Worm (Caenorhabditis elegans) whole organism, L1 larva: ENCODE results near the gene dmd-7.

Experiments used
- C16A3.4 ChIP-seq: fragments of 150-350 bp; optimal IDR thresholded peaks from 2 replicates; lab custom pipeline; 2014; ENCODE audit warnings: missing biosample characterization, missing genetic modification characterization
- aly-2 ChIP-seq: fragments of 150-350 bp; optimal IDR thresholded peaks from 2 replicates; lab custom pipeline; 2014; ENCODE audit warnings: missing biosample characterization, missing genetic modification characterization
- ama-1 ChIP-seq: fragments of 150-350 bp; optimal IDR thresholded peaks from 2 replicates; lab custom pipeline; 2014
- blmp-1 ChIP-seq: fragments of 150-350 bp; optimal IDR thresholded peaks from 2 replicates; lab custom pipeline; 2014; ENCODE audit warnings: missing biosample characterization, missing genetic modification characterization
- ceh-82 ChIP-seq, 3 experiments: fragments of 150-350 bp in 1 of 3; sonication (generic microtip) in 2 of 3; optimal IDR thresholded peaks; 2 replicates each; lab custom pipeline; 2014 to 2017; ENCODE audit warnings: missing biosample characterization in 3 of 3, missing genetic modification characterization in 3 of 3
- ceh-90 ChIP-seq: sonication (generic microtip); optimal IDR thresholded peaks from 2 replicates; lab custom pipeline; 2016; ENCODE audit warnings: missing genetic modification characterization, missing compliant biosample characterization
- efl-1 ChIP-seq, 4 experiments: fragments of 150-350 bp; optimal IDR thresholded peaks in 3 of 4; peaks in 1 of 4; 1 replicate in 1 of 4; 2 replicates in 3 of 4; lab custom pipeline; 2014; ENCODE audit warnings: missing biosample characterization in 2 of 4, missing genetic modification characterization in 2 of 4, missing genetic modification reagents in 2 of 4
- efl-3 ChIP-seq: fragments of 200-800 bp; sonication (Bioruptor generic); optimal IDR thresholded peaks from 2 replicates; lab custom pipeline; 2018; ENCODE audit warnings: mild to moderate bottlenecking, missing genetic modification characterization, missing compliant biosample characterization
- egl-13 ChIP-seq: sonication (generic microtip); optimal IDR thresholded peaks from 2 replicates; lab custom pipeline; 2016; ENCODE audit warnings: missing genotype, missing genetic modification reagents, missing genetic modification characterization, missing compliant biosample characterization
- egl-27 ChIP-seq, 2 experiments: fragments of 150-350 bp in 1 of 2; sonication (generic microtip); optimal IDR thresholded peaks; 3 replicates each; lab custom pipeline; 2017 to 2018; ENCODE audit warnings: missing biosample characterization in 2 of 2, missing genetic modification characterization in 2 of 2, missing genetic modification reagents in 2 of 2
- elt-2 ChIP-seq: sonication (generic microtip); optimal IDR thresholded peaks from 2 replicates; lab custom pipeline; 2016; ENCODE audit warnings: missing genetic modification characterization, mild to moderate bottlenecking, inconsistent platforms, missing compliant biosample characterization, missing genetic modification reagents
- elt-3 ChIP-seq, 6 experiments: fragments of 150-350 bp in 1 of 6; sonication (generic microtip); optimal IDR thresholded peaks; 2 replicates each; lab custom pipeline; 2017 to 2018; ENCODE audit warnings: missing biosample characterization in 6 of 6, missing genetic modification characterization in 6 of 6, inconsistent platforms in 1 of 6
- ets-5 ChIP-seq: fragments of 200-800 bp; sonication (Bioruptor generic); IDR thresholded peaks from 2 replicates; pipeline ENCODE4 v1.3.6; 2022; ENCODE audit warnings: missing genetic modification characterization, missing compliant biosample characterization
- fos-1 ChIP-seq: fragments of 150-350 bp; optimal IDR thresholded peaks from 2 replicates; lab custom pipeline; 2014; ENCODE audit warnings: missing biosample characterization, missing genetic modification characterization
- grh-1 ChIP-seq: fragments of 200-800 bp; sonication (Bioruptor generic); IDR thresholded peaks from 2 replicates; pipeline ENCODE4 v1.3.6; 2022; ENCODE audit warnings: missing genetic modification reagents, missing genetic modification characterization, missing compliant biosample characterization
- hlh-17 ChIP-seq: fragments of 200-800 bp; sonication (Bioruptor generic); optimal IDR thresholded peaks from 2 replicates; lab custom pipeline; 2018; ENCODE audit warnings: missing genetic modification characterization, mild to moderate bottlenecking, missing compliant biosample characterization, moderate library complexity, borderline replicate concordance
- hpl-2 ChIP-seq: fragments of 150-350 bp; optimal IDR thresholded peaks from 2 replicates; lab custom pipeline; 2014; ENCODE audit warnings: missing biosample characterization, missing genetic modification reagents, missing genetic modification characterization
- irx-1 ChIP-seq: sonication (generic microtip); optimal IDR thresholded peaks from 2 replicates; lab custom pipeline; 2016; ENCODE audit warnings: missing genetic modification characterization, missing compliant biosample characterization
- isw-1 ChIP-seq: fragments of 200-800 bp; sonication (Bioruptor generic); IDR thresholded peaks from 2 replicates; pipeline ENCODE4 v1.3.6; 2022; ENCODE audit warnings: missing genetic modification characterization, missing compliant biosample characterization
- lin-13 ChIP-seq: fragments of 150-350 bp; optimal IDR thresholded peaks from 2 replicates; lab custom pipeline; 2014; ENCODE audit warnings: missing biosample characterization, missing genetic modification reagents, missing genetic modification characterization
- lin-14 ChIP-seq: fragments of 200-800 bp; sonication (Bioruptor generic); optimal IDR thresholded peaks from 2 replicates; lab custom pipeline; 2018; ENCODE audit warnings: mild to moderate bottlenecking, missing genetic modification characterization, moderate library complexity, missing compliant biosample characterization
- lin-15B ChIP-seq: fragments of 150-350 bp; sonication (generic microtip); optimal IDR thresholded peaks from 3 replicates; lab custom pipeline; 2014; ENCODE audit warnings: missing biosample characterization, missing genetic modification characterization
- lin-35 ChIP-seq, 2 experiments: fragments of 150-350 bp; optimal IDR thresholded peaks; 2 replicates each; lab custom pipeline; 2014; ENCODE audit warnings: missing biosample characterization in 2 of 2, missing genetic modification characterization in 2 of 2, missing genetic modification reagents in 2 of 2
- lin-39 ChIP-seq: fragments of 150-350 bp; optimal IDR thresholded peaks from 2 replicates; lab custom pipeline; 2014; ENCODE audit warnings: missing biosample characterization, missing genetic modification reagents, missing genetic modification characterization
- lsy-2 ChIP-seq, 2 experiments: fragments of 150-350 bp; optimal IDR thresholded peaks; 2 replicates each; lab custom pipeline; 2014; ENCODE audit warnings: missing biosample characterization in 2 of 2, missing genetic modification characterization in 2 of 2
- mdl-1 ChIP-seq, 2 experiments: fragments of 150-350 bp; optimal IDR thresholded peaks; 2 replicates each; lab custom pipeline; 2014 to 2017; ENCODE audit warnings: missing biosample characterization in 2 of 2, missing genetic modification characterization in 2 of 2, inconsistent platforms in 1 of 2
- mep-1 ChIP-seq: fragments of 150-350 bp; optimal IDR thresholded peaks from 2 replicates; lab custom pipeline; 2014; ENCODE audit warnings: missing biosample characterization, missing genetic modification characterization
- nhr-11 ChIP-seq: fragments of 150-350 bp; optimal IDR thresholded peaks from 2 replicates; lab custom pipeline; 2014; ENCODE audit warnings: missing biosample characterization, missing genetic modification characterization
- nhr-19 ChIP-seq: fragments of 200-800 bp; sonication (Bioruptor generic); conservative IDR thresholded peaks from 2 replicates; pipeline ENCODE4 v1.3.6; 2022; ENCODE audit warnings: missing genetic modification characterization, missing compliant biosample characterization
- nhr-28 ChIP-seq: fragments of 150-350 bp; optimal IDR thresholded peaks from 2 replicates; lab custom pipeline; 2014; ENCODE audit warnings: missing biosample characterization, missing genetic modification characterization
- nhr-47 ChIP-seq: sonication (generic microtip); optimal IDR thresholded peaks from 2 replicates; lab custom pipeline; 2016; ENCODE audit warnings: mild to moderate bottlenecking, missing genetic modification characterization, moderate library complexity, missing compliant biosample characterization
- nhr-71 ChIP-seq: sonication (generic microtip); optimal IDR thresholded peaks from 2 replicates; lab custom pipeline; 2016; ENCODE audit warnings: mild to moderate bottlenecking, missing genetic modification characterization, moderate library complexity, missing compliant biosample characterization
- nhr-76 ChIP-seq: sonication (generic microtip); optimal IDR thresholded peaks from 2 replicates; lab custom pipeline; 2017; ENCODE audit warnings: missing biosample characterization, missing genetic modification characterization
- nhr-84 ChIP-seq: sonication (generic microtip); optimal IDR thresholded peaks from 2 replicates; lab custom pipeline; 2017; ENCODE audit warnings: missing biosample characterization, missing genetic modification characterization
- nhr-90 ChIP-seq: sonication (generic microtip); optimal IDR thresholded peaks from 2 replicates; lab custom pipeline; 2016; ENCODE audit warnings: mild to moderate bottlenecking, missing genetic modification characterization, missing compliant biosample characterization; ENCODE audit not compliant: poor library complexity
- pag-3 ChIP-seq: sonication (generic microtip); optimal IDR thresholded peaks from 2 replicates; lab custom pipeline; 2017; ENCODE audit warnings: missing genetic modification characterization, mild to moderate bottlenecking, missing compliant biosample characterization, antibody characterized with exemption, borderline replicate concordance; ENCODE audit not compliant: insufficient read depth
- pqm-1 ChIP-seq: sonication (generic microtip); optimal IDR thresholded peaks from 3 replicates; lab custom pipeline; 2017; ENCODE audit warnings: missing biosample characterization, missing genetic modification characterization
- rnt-1 ChIP-seq: sonication (generic microtip); optimal IDR thresholded peaks from 2 replicates; lab custom pipeline; 2016; ENCODE audit warnings: mild to moderate bottlenecking, missing genetic modification characterization, moderate library complexity, missing compliant biosample characterization
- snpc-4 ChIP-seq: fragments of 150-350 bp; optimal IDR thresholded peaks from 2 replicates; lab custom pipeline; 2014; ENCODE audit warnings: missing biosample characterization, missing genetic modification characterization
- sox-4 ChIP-seq: sonication (generic microtip); optimal IDR thresholded peaks from 2 replicates; lab custom pipeline; 2016; ENCODE audit warnings: missing genetic modification characterization, missing compliant biosample characterization
- sptf-1 ChIP-seq: fragments of 150-350 bp; optimal IDR thresholded peaks from 2 replicates; lab custom pipeline; 2014; ENCODE audit warnings: missing biosample characterization, missing genetic modification characterization
- sup-37 ChIP-seq: fragments of 200-800 bp; sonication (Bioruptor generic); optimal IDR thresholded peaks from 2 replicates; lab custom pipeline; 2018; ENCODE audit warnings: mild to moderate bottlenecking, missing genetic modification characterization, missing compliant biosample characterization
- swsn-7 ChIP-seq: sonication (generic microtip); optimal IDR thresholded peaks from 2 replicates; lab custom pipeline; 2016; ENCODE audit warnings: missing genetic modification characterization, missing compliant biosample characterization
- tbx-2 ChIP-seq: sonication (generic microtip); optimal IDR thresholded peaks from 2 replicates; lab custom pipeline; 2016; ENCODE audit warnings: missing genetic modification characterization, missing compliant biosample characterization
- unc-98 ChIP-seq: fragments of 200-800 bp; sonication (Bioruptor generic); IDR thresholded peaks from 2 replicates; pipeline ENCODE4 v1.3.6; 2022; ENCODE audit warnings: missing genetic modification characterization, missing compliant biosample characterization
- xbp-1 ChIP-seq: sonication (generic microtip); optimal IDR thresholded peaks from 2 replicates; lab custom pipeline; 2016; ENCODE audit warnings: missing genetic modification characterization, missing compliant biosample characterization
- zip-4 ChIP-seq: fragments of 200-800 bp; sonication (Bioruptor generic); optimal IDR thresholded peaks from 2 replicates; lab custom pipeline; 2018; ENCODE audit warnings: mild to moderate bottlenecking, missing genetic modification characterization, moderate library complexity, missing compliant biosample characterization
- ztf-11 ChIP-seq, 2 experiments: sonication (generic microtip); optimal IDR thresholded peaks; 2 replicates each; lab custom pipeline; 2016 to 2017; ENCODE audit warnings: missing genetic modification characterization in 2 of 2, missing biosample characterization in 1 of 2, missing compliant biosample characterization in 1 of 2

The dmd-7 gene

DNA sequence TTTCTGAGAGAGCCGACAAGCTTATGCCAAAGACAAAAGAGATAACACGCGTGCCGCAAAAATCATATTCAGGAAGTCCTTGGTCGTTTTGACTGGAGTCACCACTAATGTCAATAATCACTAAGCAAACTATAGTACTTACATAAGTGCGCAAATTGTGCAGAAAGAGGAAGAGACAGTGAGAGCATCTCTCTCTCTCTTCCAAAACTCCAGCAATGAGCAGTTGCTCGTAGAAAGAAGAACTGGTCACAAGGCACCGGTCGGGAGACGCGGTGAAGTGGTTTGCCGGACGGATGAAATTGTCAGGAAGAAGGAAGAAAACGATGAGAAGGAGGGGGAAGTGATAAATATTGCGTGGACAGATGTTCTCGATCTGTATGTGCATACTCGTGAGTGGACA is 23.4 kb downstream of the dmd-7 start:
- peak; percentile 32 for TF ChIP-seq rnt-1 (tag; lab: Kevin White, UChicago)
- no peak for TF ChIP-seq hpl-2 (GFP tag; lab: Kevin White, UChicago)
- no peak for TF ChIP-seq C16A3.4 (tag; lab: Kevin White, UChicago)
- no peak for TF ChIP-seq nhr-71
- TF ChIP-seq mep-1 = peak; percentile 3
- TF ChIP-seq lin-14 (GFP tag; lab: Kevin White, UChicago) = peak; percentile 41
- no peak for TF ChIP-seq efl-1 (optimal IDR thresholded peaks at IDR 0.05; lab: Kevin White, UChicago)
- TF ChIP-seq efl-1 (GFP tag; optimal IDR thresholded peaks at IDR 0.05 in 1 of 2; lab: Kevin White, UChicago) = peak in 1 of 2 experiments; percentile 83

- TF ChIP-seq zip-4 (GFP tag; lab: Kevin White, UChicago) = no peak
- TF ChIP-seq swsn-7 (tag; lab: Kevin White, UChicago) = no peak
- no peak for TF ChIP-seq grh-1 (GFP tag; lab: Robert Waterston, UW)
- no peak for TF ChIP-seq egl-27 (tag; optimal IDR thresholded peaks at IDR 0.05; lab: Kevin White, UChicago)
- no peak for TF ChIP-seq nhr-11 (tag; lab: Kevin White, UChicago)
- no peak for TF ChIP-seq egl-13 (tag; lab: Kevin White, UChicago)
- no peak for TF ChIP-seq irx-1
- no peak for TF ChIP-seq snpc-4
- TF ChIP-seq lsy-2 (tag; optimal IDR thresholded peaks at IDR 0.05; lab: Kevin White, UChicago) = no peak
- no peak for TF ChIP-seq nhr-76 (tag; lab: Kevin White, UChicago)
These were observed 23.8 kb downstream of the dmd-7 start, which contains the start of gene F31F7.2 for ce11 chrV:6270552-6270951. F31F7.2 (plus strand) TSS chrV:6270852.

DNA sequence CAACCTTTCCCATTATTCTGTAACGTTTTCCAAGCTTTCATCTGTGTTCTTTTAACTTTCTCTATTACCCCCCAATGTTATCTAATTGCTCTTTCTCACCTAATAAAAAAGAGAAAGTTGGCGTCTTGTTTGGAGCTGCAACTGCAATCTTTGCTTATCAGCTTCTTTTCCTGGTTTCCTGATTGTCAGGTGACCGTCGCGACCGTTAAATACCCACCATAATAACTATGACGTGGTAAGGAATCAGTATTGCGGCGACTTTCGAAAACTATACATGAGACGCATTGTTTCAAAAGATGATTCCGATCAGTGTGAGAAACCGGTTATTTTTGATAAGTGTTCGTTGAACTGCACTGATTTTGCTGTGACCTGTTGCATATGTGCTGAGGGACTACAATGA is 28.5 kb downstream of the dmd-7 start:
- TF ChIP-seq zip-4 (GFP tag; lab: Kevin White, UChicago) = no peak
- no peak for TF ChIP-seq nhr-47 (tag; lab: Kevin White, UChicago)
- peak; percentile 95 for TF ChIP-seq elt-2
- TF ChIP-seq ceh-82 (tag; optimal IDR thresholded peaks at IDR 0.05; lab: Kevin White, UChicago) = no peak
- TF ChIP-seq sptf-1 = no peak
- peak; percentile 65 for TF ChIP-seq pqm-1 (tag; lab: Kevin White, UChicago)
- peak in 1 of 2 experiments; percentile 13 for TF ChIP-seq mdl-1 (tag; optimal IDR thresholded peaks at IDR 0.05; lab: Kevin White, UChicago)
- TF ChIP-seq hlh-17 = no peak
- peak; percentile 71 for TF ChIP-seq blmp-1 (tag; lab: Kevin White, UChicago)
- no peak for TF ChIP-seq ztf-11 (tag; optimal IDR thresholded peaks at IDR 0.05; lab: Kevin White, UChicago)
- TF ChIP-seq lin-13 = no peak
- TF ChIP-seq ceh-90 = no peak
- peak; percentile 39 for TF ChIP-seq lin-14 (GFP tag; lab: Kevin White, UChicago)
- no peak for TF ChIP-seq efl-3
- TF ChIP-seq mep-1 = no peak
- no peak for TF ChIP-seq xbp-1 (tag; lab: Kevin White, UChicago)
- no peak for TF ChIP-seq isw-1
- no peak for TF ChIP-seq pag-3 (tag; lab: Kevin White, UChicago)
- no peak for TF ChIP-seq ama-1 (lab: Kevin White, UChicago)
- no peak for TF ChIP-seq sup-37 (GFP tag; lab: Kevin White, UChicago)
- TF ChIP-seq fos-1 (tag; lab: Kevin White, UChicago) = no peak
- TF ChIP-seq aly-2 (tag; lab: Kevin White, UChicago) = no peak
- peak in 1 of 6 experiments; percentile 69 for TF ChIP-seq elt-3 (tag; optimal IDR thresholded peaks at IDR 0.05; lab: Kevin White, UChicago)
- peak; percentile 25 for TF ChIP-seq nhr-90 (tag; lab: Kevin White, UChicago)
- TF ChIP-seq tbx-2 (tag; lab: Kevin White, UChicago) = no peak
- TF ChIP-seq nhr-84 (tag; lab: Kevin White, UChicago) = no peak
- peak in 1 of 2 experiments; percentile 61 for TF ChIP-seq lin-35 (GFP tag; optimal IDR thresholded peaks at IDR 0.05; lab: Kevin White, UChicago)
- TF ChIP-seq lin-39 (tag; lab: Kevin White, UChicago) = no peak
- TF ChIP-seq lin-15B = no peak
- TF ChIP-seq nhr-19 (GFP tag; lab: Robert Waterston, UW) = peak; percentile 39
- TF ChIP-seq ets-5 (GFP tag; lab: Robert Waterston, UW) = no peak
- no peak for TF ChIP-seq unc-98 (GFP tag; lab: Robert Waterston, UW)
- peak; percentile 68 for TF ChIP-seq nhr-71
- no peak for TF ChIP-seq sox-4 (tag; lab: Kevin White, UChicago)
- TF ChIP-seq efl-1 (optimal IDR thresholded peaks at IDR 0.05; lab: Kevin White, UChicago) = no peak
- TF ChIP-seq efl-1 (GFP tag; optimal IDR thresholded peaks at IDR 0.05 in 1 of 2; lab: Kevin White, UChicago) = peak in 1 of 2 experiments; percentile 59
- peak; percentile 63 for TF ChIP-seq grh-1 (GFP tag; lab: Robert Waterston, UW)
- no peak for TF ChIP-seq nhr-28
- no peak for TF ChIP-seq egl-13 (tag; lab: Kevin White, UChicago)
